Worm (Caenorhabditis elegans) whole organism, early embryonic: ENCODE data around the gene nlf-1.

Source experiments
- ama-1 ChIP-seq: fragments of 150-350 bp; optimal IDR thresholded peaks from 2 replicates; lab custom pipeline; 2014
- ceh-36 ChIP-seq: sonication (generic microtip); optimal IDR thresholded peaks from 2 replicates; lab custom pipeline; 2016; ENCODE audit warnings: missing genetic modification characterization, inconsistent platforms, missing compliant biosample characterization
- flt-1 ChIP-seq: fragments of 200-800 bp; sonication (Bioruptor generic); IDR thresholded peaks from 2 replicates; pipeline ENCODE4 v1.3.6; 2022; ENCODE audit warnings: missing genetic modification characterization, missing compliant biosample characterization
- pes-1 ChIP-seq: fragments of 200-800 bp; sonication (Bioruptor generic); IDR thresholded peaks from 2 replicates; pipeline ENCODE4 v1.3.6; 2022; ENCODE audit warnings: missing genetic modification reagents, missing genetic modification characterization, missing compliant biosample characterization
- tbx-37 ChIP-seq: fragments of 200-800 bp; sonication (Bioruptor generic); conservative IDR thresholded peaks from 2 replicates; pipeline ENCODE4 v1.3.6; 2022; ENCODE audit warnings: missing genetic modification reagents, missing genetic modification characterization, missing compliant biosample characterization
- tra-4 ChIP-seq: sonication (generic microtip); optimal IDR thresholded peaks from 2 replicates; lab custom pipeline; 2017; ENCODE audit warnings: missing genetic modification characterization, missing compliant biosample characterization

DNA sequence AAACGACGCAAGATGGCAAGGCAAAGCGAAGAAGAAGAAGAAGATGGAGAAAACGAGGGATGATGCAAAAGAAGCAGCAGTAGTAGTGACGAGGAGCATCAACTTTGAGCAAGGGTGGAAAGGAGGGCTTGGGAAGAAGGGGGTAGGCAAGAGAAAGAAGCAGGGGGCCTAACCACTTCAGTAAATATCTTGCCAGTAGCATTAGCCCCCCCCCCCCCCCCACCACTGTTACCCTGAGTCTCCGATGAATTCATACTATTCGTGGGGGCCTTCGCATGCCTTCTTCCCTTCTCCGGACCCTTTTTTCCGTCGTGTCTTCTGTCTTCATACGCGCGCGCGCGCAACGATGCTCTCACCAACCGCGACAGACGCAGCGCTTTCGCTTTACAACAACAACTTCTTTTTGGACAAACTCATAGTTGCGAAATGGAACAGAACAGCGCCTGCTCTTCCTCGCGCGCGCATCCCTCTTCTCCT, 4.5 kb upstream of the nlf-1 start:
- TF ChIP-seq ama-1 (no peak), ceh-36 (no peak), tra-4 (tag; lab: Kevin White, UChicago) (no peak), tbx-37 (no peak), flt-1 (no peak), pes-1 (no peak)
